Worm (Caenorhabditis elegans): ENCODE results near the gene F08F8.7.

The F08F8.7 gene

ce11 chrIII:7357356-7357755 lies 10.4 kb upstream of the F08F8.7 start, which contains the start of gene F08F8.10 (continued):
- no peak for TF ChIP-seq dox-1 (GFP tag; IDR thresholded peaks at IDR 0.05)
- TF ChIP-seq hmg-1.2 (GFP tag; IDR thresholded peaks at IDR 0.05): peak; percentile 29; the same call in 1 of the 2 replicates
- no peak for TF ChIP-seq bed-1 (GFP tag; IDR thresholded peaks at IDR 0.05)
- no peak for TF ChIP-seq cebp-1 (GFP tag; IDR thresholded peaks at IDR 0.05)
- peak; percentile 39 for TF ChIP-seq cebp-1 (tag; optimal IDR thresholded peaks at IDR 0.05)
- no peak for TF ChIP-seq efl-1 (GFP tag; optimal IDR thresholded peaks at IDR 0.05)
- TF ChIP-seq athp-1 (tag; optimal IDR thresholded peaks at IDR 0.05): peak; percentile 24
- TF ChIP-seq tbp1 (GFP tag; optimal IDR thresholded peaks at IDR 0.05): peak; percentile 33
- TF ChIP-seq ztf-18 (tag; optimal IDR thresholded peaks at IDR 0.05): peak; percentile 14
- TF ChIP-seq Y53G8AR.9 (GFP tag; conservative IDR thresholded peaks at IDR 0.05): no peak
- TF ChIP-seq attf-5 (GFP tag; optimal IDR thresholded peaks at IDR 0.05): peak; percentile 65
- 0 out of 2 replicates have a peak, but pooled peaks have one; percentile 29 for TF ChIP-seq hsf-1 (GFP tag; IDR thresholded peaks at IDR 0.05)
- TF ChIP-seq nhr-90 (tag; optimal IDR thresholded peaks at IDR 0.05): no peak
- no peak for TF ChIP-seq lsy-27 (tag; optimal IDR thresholded peaks at IDR 0.05; ENCODE audit: borderline replicate concordance, insufficient read depth)
- no peak for TF ChIP-seq F39B2.1 (GFP tag; IDR thresholded peaks at IDR 0.05)
- TF ChIP-seq nhr-80 (tag; optimal IDR thresholded peaks at IDR 0.05): no peak
- TF ChIP-seq T26A5.8 (tag; optimal IDR thresholded peaks at IDR 0.05): no peak

- TF ChIP-seq ceh-79 (tag; optimal IDR thresholded peaks at IDR 0.05): no peak
- no peak for TF ChIP-seq F57A8.1 (GFP tag; optimal IDR thresholded peaks at IDR 0.05)
- no peak for TF ChIP-seq F22D6.2 (tag; optimal IDR thresholded peaks at IDR 0.05)
- TF ChIP-seq Y79H2A.3 (GFP tag; conservative IDR thresholded peaks at IDR 0.05): no peak
- no peak for TF ChIP-seq F10E7.11 (tag; optimal IDR thresholded peaks at IDR 0.05)
- TF ChIP-seq F57C9.4 (tag; optimal IDR thresholded peaks at IDR 0.05): no peak
- no peak for TF ChIP-seq snpc-1.1 (tag; optimal IDR thresholded peaks at IDR 0.05; ENCODE audit: insufficient read depth)
- TF ChIP-seq unc-130 (GFP tag; optimal IDR thresholded peaks at IDR 0.05): no peak
- no peak for TF ChIP-seq B0336.3 (GFP tag; IDR thresholded peaks at IDR 0.05)
- TF ChIP-seq hsf-1 (GFP tag; IDR thresholded peaks at IDR 0.05): no peak
- TF ChIP-seq ceh-40 (GFP tag; IDR thresholded peaks at IDR 0.05): no peak
- no peak for TF ChIP-seq nhr-90 (tag; optimal IDR thresholded peaks at IDR 0.05)
Measured at ce11 chrIII:7353871-7354270, 6.9 kb upstream of the F08F8.7 start, which contains the start of gene F08F8.9. Gene F08F8.9 (minus strand): TSS chrIII:7353971.

ce11 chrIII:7349075-7349474 lies 2.1 kb upstream of the F08F8.7 start, which contains the start of gene gos-28:
Gene gos-28 (minus strand): TSS chrIII:7349175.
- TF ChIP-seq hlh-26 (GFP tag; conservative IDR thresholded peaks at IDR 0.05): no peak
- TF ChIP-seq ztf-6 (GFP tag; IDR thresholded peaks at IDR 0.05): no peak
- TF ChIP-seq hsf-1 (GFP tag; IDR thresholded peaks at IDR 0.05): no peak
- TF ChIP-seq egrh-3 (GFP tag; IDR thresholded peaks at IDR 0.05): no peak
- TF ChIP-seq F10E7.11 (tag; optimal IDR thresholded peaks at IDR 0.05): no peak
- no peak for TF ChIP-seq nhr-80 (tag; optimal IDR thresholded peaks at IDR 0.05)
- no peak for TF ChIP-seq athp-1 (tag; optimal IDR thresholded peaks at IDR 0.05)
- TF ChIP-seq unc-130 (GFP tag; optimal IDR thresholded peaks at IDR 0.05): no peak
- TF ChIP-seq lin-35 (GFP tag; optimal IDR thresholded peaks at IDR 0.05): no peak
- TF ChIP-seq nhr-179 (tag; optimal IDR thresholded peaks at IDR 0.05): no peak
- TF ChIP-seq snpc-1.1 (tag; optimal IDR thresholded peaks at IDR 0.05; ENCODE audit: insufficient read depth): no peak
- no peak for TF ChIP-seq aptf-2 (GFP tag; conservative IDR thresholded peaks at IDR 0.05)

ce11 chrIII:7343389-7343788 lies 3.6 kb downstream of the F08F8.7 start, which contains the start of gene F08F8.6:
Gene F08F8.6 (plus strand): TSS chrIII:7343689.
- TF ChIP-seq repo-1 (tag; optimal IDR thresholded peaks at IDR 0.05) (no peak), madf-6 (GFP tag; IDR thresholded peaks at IDR 0.05) (no peak), cebp-1 (GFP tag; IDR thresholded peaks at IDR 0.05) (no peak), cebp-1 (tag; optimal IDR thresholded peaks at IDR 0.05) (no peak), tbx-9 (tag; optimal IDR thresholded peaks at IDR 0.05; ENCODE audit: borderline replicate concordance) (no peak), F10E7.11 (tag; optimal IDR thresholded peaks at IDR 0.05) (no peak), snpc-1.3 (tag; optimal IDR thresholded peaks at IDR 0.05; ENCODE audit: insufficient read depth) (no peak), aptf-3 (GFP tag; IDR thresholded peaks at IDR 0.05) (no peak), somi-1 (GFP tag; optimal IDR thresholded peaks at IDR 0.05) (no peak), F52B5.7 (tag; optimal IDR thresholded peaks at IDR 0.05) (no peak), ztf-28 (GFP tag; IDR thresholded peaks at IDR 0.05) (no peak), egl-44 (GFP tag; IDR thresholded peaks at IDR 0.05) (no peak), tlf-1 (GFP tag; optimal IDR thresholded peaks at IDR 0.05) (no peak)

Measured in whole organism, young adult.